Fruit fly (Drosophila melanogaster): ENCODE results near the gene baz.
A peak's percentile ranks its signal among the peaks of the same experiment; 100 is the strongest.

The baz gene

DNA sequence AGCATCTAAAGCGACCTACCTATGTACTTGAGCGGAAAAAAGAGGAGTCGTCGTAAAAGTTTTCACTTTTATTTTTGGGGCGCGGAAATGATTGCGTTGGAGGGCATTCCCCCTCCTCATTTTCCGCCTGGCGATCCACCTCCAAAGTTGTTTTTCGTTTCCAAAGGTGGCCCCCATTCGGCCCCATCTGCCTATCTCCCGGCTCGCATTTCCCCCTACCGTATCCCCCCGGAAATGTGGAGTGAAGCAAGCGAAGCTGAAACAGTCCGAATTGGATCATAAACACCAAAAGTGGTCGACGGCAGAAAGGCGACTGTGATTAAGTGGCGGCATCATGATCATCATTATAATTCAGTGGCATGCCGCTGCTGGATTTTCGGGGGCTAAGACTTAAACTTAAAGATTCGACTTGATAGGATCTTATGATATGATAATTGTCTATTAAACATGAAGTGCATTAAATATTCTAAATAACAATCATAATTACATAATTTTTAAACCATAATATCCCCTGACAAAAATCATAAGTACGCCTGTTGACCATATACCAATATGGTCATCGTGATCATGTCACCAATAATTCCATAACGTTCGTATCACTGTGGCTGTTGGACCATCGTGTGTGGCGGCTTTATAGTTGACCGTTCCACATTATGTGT lies 36.1 kb upstream of the baz start (continued):
- TF ChIP-seq Eip93F (GFP tag; optimal IDR thresholded peaks at IDR 0.05) (peak; percentile 1), Ets21C (GFP tag; optimal IDR thresholded peaks at IDR 0.05) (peak; percentile 10), dac (GFP tag; optimal IDR thresholded peaks at IDR 0.05) (peak; percentile 10), acj6 (GFP tag; optimal IDR thresholded peaks at IDR 0.05) (peak; percentile 57), lz (GFP tag; optimal IDR thresholded peaks at IDR 0.05) (peak; percentile 68), fd85E (GFP tag; optimal IDR thresholded peaks at IDR 0.05) (no peak), Ets96B (tag; optimal IDR thresholded peaks at IDR 0.05) (peak; percentile 36), fkh (GFP tag; optimal IDR thresholded peaks at IDR 0.05) (no peak), Hr38 (GFP tag; optimal IDR thresholded peaks at IDR 0.05) (no peak), esn (GFP tag; optimal IDR thresholded peaks at IDR 0.05) (peak; percentile 66), ss (GFP tag; optimal IDR thresholded peaks at IDR 0.05) (peak in 1 of 2 experiments; percentile 43), CG8632 (GFP tag; optimal IDR thresholded peaks at IDR 0.05) (peak; percentile 68), fd59A (GFP tag; optimal IDR thresholded peaks at IDR 0.05) (no peak), CG10631 (GFP tag; optimal IDR thresholded peaks at IDR 0.05) (peak; percentile 41), CG3919 (GFP tag; optimal IDR thresholded peaks at IDR 0.05) (peak; percentile 52), CG8119 (GFP tag; IDR thresholded peaks at IDR 0.05) (peak; percentile 38; the same call in 1 of the 3 replicates), CG11294 (GFP tag; IDR thresholded peaks at IDR 0.05) (no peak; the same call in 1 of the 2 replicates), CG16779 (tag; optimal IDR thresholded peaks at IDR 0.05) (peak; percentile 14), CG7368 (GFP tag; optimal IDR thresholded peaks at IDR 0.05) (peak; percentile 55)

DNA sequence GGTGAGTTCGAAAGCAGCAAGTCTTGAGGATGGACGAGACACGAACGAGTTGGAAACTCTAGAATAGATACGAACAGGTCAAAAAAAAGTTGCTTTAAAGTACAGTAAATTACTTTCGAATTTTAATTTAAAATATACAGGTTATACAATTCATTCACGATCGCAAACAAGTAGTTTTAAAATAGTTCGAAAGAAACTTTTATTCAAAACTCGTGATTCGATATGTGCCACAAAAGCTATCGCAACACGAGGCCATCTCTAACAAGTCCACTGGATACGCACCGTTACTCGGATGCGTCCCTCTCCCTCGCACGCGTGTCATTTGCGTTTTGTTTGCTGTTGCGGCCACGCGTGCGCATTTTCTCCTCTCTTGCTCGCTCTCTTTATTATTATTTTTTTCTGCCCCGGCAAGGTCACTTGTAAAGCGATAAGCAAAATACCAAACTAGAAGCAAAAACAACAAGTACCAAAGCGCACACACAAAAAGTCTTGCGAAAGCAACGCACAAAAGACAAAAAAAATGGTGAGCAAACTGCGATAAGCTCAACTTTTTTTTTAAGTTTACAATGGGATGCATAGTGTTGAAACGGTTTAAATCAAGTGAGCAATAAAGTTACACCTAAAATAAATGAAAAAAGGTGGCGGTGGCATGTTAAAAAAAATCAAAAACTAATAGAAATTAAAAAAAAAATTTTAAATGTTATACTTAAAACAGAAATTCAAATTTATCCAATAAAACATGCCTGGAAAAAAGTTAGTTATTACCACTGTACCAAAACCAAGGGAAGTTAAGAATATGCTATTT lies 34.6 kb upstream of the baz start:
- TF ChIP-seq CG10669 (GFP tag; optimal IDR thresholded peaks at IDR 0.05) (peak; percentile 43), CG16779 (tag; optimal IDR thresholded peaks at IDR 0.05) (peak; percentile 41), CG11762 (GFP tag; optimal IDR thresholded peaks at IDR 0.05; ENCODE audit: insufficient read depth) (peak; percentile 10), Ets21C (GFP tag; optimal IDR thresholded peaks at IDR 0.05) (peak; percentile 15), topi (GFP tag; optimal IDR thresholded peaks at IDR 0.05) (peak; percentile 45), vri (GFP tag; optimal IDR thresholded peaks at IDR 0.05) (no peak), CG34406 (GFP tag; optimal IDR thresholded peaks at IDR 0.05) (peak; percentile 20), fd85E (GFP tag; optimal IDR thresholded peaks at IDR 0.05) (no peak), CG10631 (GFP tag; optimal IDR thresholded peaks at IDR 0.05) (peak; percentile 2), svp (GFP tag) (peak; percentile 85), dsx (GFP tag; optimal IDR thresholded peaks at IDR 0.05; ENCODE audit: poor library complexity, severe bottlenecking) (peak; percentile 8), CG6854 (GFP tag; optimal IDR thresholded peaks at IDR 0.05) (no peak), CG8632 (GFP tag; optimal IDR thresholded peaks at IDR 0.05) (peak; percentile 10), CG1621 (tag; optimal IDR thresholded peaks at IDR 0.05) (no peak), Hr38 (GFP tag; optimal IDR thresholded peaks at IDR 0.05) (no peak), esn (GFP tag; optimal IDR thresholded peaks at IDR 0.05) (peak; percentile 44), salr (GFP tag; optimal IDR thresholded peaks at IDR 0.05) (peak in 1 of 2 experiments; percentile 40), CG6276 (GFP tag; optimal IDR thresholded peaks at IDR 0.05) (peak; percentile 47), OdsH (GFP tag; optimal IDR thresholded peaks at IDR 0.05) (peak; percentile 31), CG4318 (GFP tag; optimal IDR thresholded peaks at IDR 0.05) (no peak), CG11902 (GFP tag; optimal IDR thresholded peaks at IDR 0.05) (peak; percentile 13), CG11294 (GFP tag; IDR thresholded peaks at IDR 0.05) (no peak), Lpt (GFP tag; optimal IDR thresholded peaks at IDR 0.05) (no peak), lz (GFP tag; optimal IDR thresholded peaks at IDR 0.05) (no peak), CG6163 (GFP tag; IDR thresholded peaks at IDR 0.05) (peak; percentile 47; the same call in 1 of the 3 replicates), Eip78C (GFP tag) (peak; percentile 87), Hr4 (GFP tag; optimal IDR thresholded peaks at IDR 0.05) (peak; percentile 21), acj6 (GFP tag; optimal IDR thresholded peaks at IDR 0.05) (peak; percentile 13), CG7368 (GFP tag; optimal IDR thresholded peaks at IDR 0.05) (peak; percentile 9), ss (GFP tag; optimal IDR thresholded peaks at IDR 0.05) (peak; percentile 67 to 71), CG6808 (GFP tag; optimal IDR thresholded peaks at IDR 0.05) (peak; percentile 11), CG32006 (GFP tag; optimal IDR thresholded peaks at IDR 0.05) (peak; percentile 29), Hr39 (GFP tag; optimal IDR thresholded peaks at IDR 0.05) (no peak), Gug (GFP tag; IDR thresholded peaks at IDR 0.05) (no peak), Met (GFP tag; optimal IDR thresholded peaks at IDR 0.05) (peak; percentile 11), Smox (GFP tag; optimal IDR thresholded peaks at IDR 0.05) (peak; percentile 15), fkh (GFP tag; optimal IDR thresholded peaks at IDR 0.05) (peak; percentile 69), Eip75B (GFP tag; optimal IDR thresholded peaks at IDR 0.05) (peak; percentile 24), net (GFP tag; optimal IDR thresholded peaks at IDR 0.05) (peak; percentile 38)

Measured in whole organism, prepupa.